Worm (Caenorhabditis elegans): Measurements from ENCODE around the gene C25E10.17.

The C25E10.17 gene

ce11 chrV:9073322-9074038 is 26.1 kb upstream of the C25E10.17 start, which contains the start of gene oac-50 (continued):
- TF ChIP-seq F37D6.2 (tag; optimal IDR thresholded peaks at IDR 0.05) (no peak), unc-62 (GFP tag; optimal IDR thresholded peaks at IDR 0.05 in 1 of 2) (peak in 1 of 2 experiments; percentile 96), unc-62 (tag; optimal IDR thresholded peaks at IDR 0.05) (no peak), T26A8.4 (GFP tag; IDR thresholded peaks at IDR 0.05) (no peak), ama-1 (optimal IDR thresholded peaks at IDR 0.05) (no peak), lir-3 (tag; optimal IDR thresholded peaks at IDR 0.05) (no peak), dve-1 (tag; optimal IDR thresholded peaks at IDR 0.05; ENCODE audit: insufficient read depth) (peak; percentile 46), mdt-29 (GFP tag; IDR thresholded peaks at IDR 0.05) (no peak)

- TF ChIP-seq hlh-11 (tag; optimal IDR thresholded peaks at IDR 0.05) (no peak), spr-1 (tag; optimal IDR thresholded peaks at IDR 0.05) (no peak), aha-1 (tag) (peak; percentile 31), nhr-111 (GFP tag; optimal IDR thresholded peaks at IDR 0.05) (no peak)
Measured at ce11 chrV:9069680-9070079, 22.3 kb upstream of the C25E10.17 start, which contains the start of gene T27E4.5. TSS of gene T27E4.5 (minus strand) at chrV:9069780.

- TF ChIP-seq nhr-237 (tag; optimal IDR thresholded peaks at IDR 0.05) (no peak), zip-11 (GFP tag; IDR thresholded peaks at IDR 0.05) (no peak), daf-16 (GFP tag; optimal IDR thresholded peaks at IDR 0.05) (no peak), daf-16 (tag; optimal IDR thresholded peaks at IDR 0.05) (no peak), R02D3.7 (tag; optimal IDR thresholded peaks at IDR 0.05) (no peak), dve-1 (tag; optimal IDR thresholded peaks at IDR 0.05; ENCODE audit: insufficient read depth) (no peak), lir-3 (tag; optimal IDR thresholded peaks at IDR 0.05) (no peak), dmd-6 (GFP tag; IDR thresholded peaks at IDR 0.05) (no peak)
Measured at ce11 chrV:9067678-9068077, 20.3 kb upstream of the C25E10.17 start, which contains the start of gene fip-2. TSS of gene fip-2 (plus strand) at chrV:9067978.

ce11 chrV:9065915-9066314 is 18.5 kb upstream of the C25E10.17 start:
- TF ChIP-seq dmd-6 (GFP tag; IDR thresholded peaks at IDR 0.05) (no peak), unc-62 (GFP tag; optimal IDR thresholded peaks at IDR 0.05 in 1 of 2) (peak in 1 of 2 experiments; percentile 13), unc-62 (tag; optimal IDR thresholded peaks at IDR 0.05) (no peak), ceh-20 (GFP tag; IDR thresholded peaks at IDR 0.05) (no peak), R02D3.7 (tag; optimal IDR thresholded peaks at IDR 0.05) (no peak)

- TF ChIP-seq dmd-9 (GFP tag; IDR thresholded peaks at IDR 0.05) (no peak), unc-62 (GFP tag; optimal IDR thresholded peaks at IDR 0.05 in 1 of 2) (peak in 1 of 2 experiments; percentile 70), unc-62 (tag; optimal IDR thresholded peaks at IDR 0.05) (no peak)
Measured at ce11 chrV:9065001-9065400, 17.6 kb upstream of the C25E10.17 start.

ce11 chrV:9063134-9063533 is 15.7 kb upstream of the C25E10.17 start:
- TF ChIP-seq vab-7 (GFP tag; IDR thresholded peaks at IDR 0.05) (no peak), T20F7.1 (GFP tag; optimal IDR thresholded peaks at IDR 0.05) (no peak), egl-27 (tag; optimal IDR thresholded peaks at IDR 0.05) (no peak), ama-1 (optimal IDR thresholded peaks at IDR 0.05) (no peak)

ce11 chrV:9062341-9062740 is 14.9 kb upstream of the C25E10.17 start, which contains the start of gene C25E10.12:
TSS of gene C25E10.12 (minus strand) at chrV:9062441.
- TF ChIP-seq snpc-4 (tag; optimal IDR thresholded peaks at IDR 0.05), result no peak
- no peak for TF ChIP-seq madf-5 (GFP tag; IDR thresholded peaks at IDR 0.05)
- TF ChIP-seq hmg-1.1 (GFP tag; IDR thresholded peaks at IDR 0.05), result no peak
- no peak for TF ChIP-seq daf-19 (GFP tag; conservative IDR thresholded peaks at IDR 0.05)
- no peak for TF ChIP-seq ceh-62 (tag; optimal IDR thresholded peaks at IDR 0.05)
- no peak for TF ChIP-seq Y48G9A.11 (GFP tag; IDR thresholded peaks at IDR 0.05)
- no peak for TF ChIP-seq nhr-28 (tag; optimal IDR thresholded peaks at IDR 0.05)
- TF ChIP-seq lin-38 (GFP tag; IDR thresholded peaks at IDR 0.05), result no peak
- no peak for TF ChIP-seq lsy-2 (tag; optimal IDR thresholded peaks at IDR 0.05)
- TF ChIP-seq ztf-7 (tag; optimal IDR thresholded peaks at IDR 0.05), result no peak
- TF ChIP-seq mes-2 (tag; optimal IDR thresholded peaks at IDR 0.05; ENCODE audit: poor library complexity, severe bottlenecking), result no peak
- no peak for TF ChIP-seq nhr-41 (GFP tag; IDR thresholded peaks at IDR 0.05)
- TF ChIP-seq nhr-76 (tag; optimal IDR thresholded peaks at IDR 0.05), result no peak
- TF ChIP-seq ceh-28 (tag; optimal IDR thresholded peaks at IDR 0.05), result no peak
- TF ChIP-seq ZK337.2 (GFP tag; IDR thresholded peaks at IDR 0.05), result no peak
- TF ChIP-seq lim-7 (GFP tag; IDR thresholded peaks at IDR 0.05), result no peak
- TF ChIP-seq mdt-29 (GFP tag; IDR thresholded peaks at IDR 0.05), result no peak
- TF ChIP-seq duxl-1 (tag; optimal IDR thresholded peaks at IDR 0.05; ENCODE audit: poor library complexity), result no peak

Data from whole organism, L4 larva.